Fruit fly (Drosophila melanogaster): ENCODE results near the gene CG3062.

DNA sequence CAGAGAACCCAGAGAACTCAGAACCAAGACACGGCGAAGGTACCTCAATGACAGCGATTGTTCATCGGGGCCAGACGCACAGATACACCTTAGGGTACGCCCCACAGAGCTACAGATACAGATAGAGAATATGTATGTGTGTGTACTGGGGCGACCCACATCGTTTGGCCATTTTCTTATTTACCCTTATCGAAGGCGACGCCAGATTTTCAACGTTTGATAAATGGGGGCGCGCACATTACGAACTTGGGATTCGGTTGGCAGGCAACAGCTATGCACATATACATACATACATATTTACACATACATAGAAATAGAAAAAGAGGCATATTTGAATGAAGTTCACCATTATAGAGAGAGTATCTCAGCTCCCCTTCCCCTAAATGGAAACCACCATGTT lies 38.2 kb downstream of the CG3062 start:
- TF ChIP-seq CG9876 (GFP tag; optimal IDR thresholded peaks at IDR 0.05) (no peak), dm (GFP tag; optimal IDR thresholded peaks at IDR 0.05) (no peak), crp (GFP tag; optimal IDR thresholded peaks at IDR 0.05) (no peak), CG2202 (tag; optimal IDR thresholded peaks at IDR 0.05) (no peak), corto (GFP tag; optimal IDR thresholded peaks at IDR 0.05) (no peak), Xrp1 (GFP tag; IDR thresholded peaks at IDR 0.05) (no peak), mam (GFP tag; optimal IDR thresholded peaks at IDR 0.05) (no peak), Gug (GFP tag; IDR thresholded peaks at IDR 0.05) (no peak), ab (GFP tag; optimal IDR thresholded peaks at IDR 0.05) (no peak), CG9932 (GFP tag; IDR thresholded peaks at IDR 0.05) (no peak)

Data from whole organism, embryonic.